Fruit fly (Drosophila melanogaster) whole organism, embryonic: Measurements from ENCODE around the gene mld.

Experiments
- Atf6 ChIP-seq: fragments of 200-800 bp; sonication (Bioruptor generic); IDR thresholded peaks from 2 replicates; pipeline ENCODE4 v1.3.6; 2022; ENCODE audit warnings: missing biosample characterization, missing genetic modification characterization
- Bgb ChIP-seq: fragments of 200-800 bp; sonication (Bioruptor generic); IDR thresholded peaks from 2 replicates; pipeline ENCODE4 v1.3.6; 2022; ENCODE audit warnings: missing biosample characterization, missing genetic modification characterization; ENCODE audit not compliant: partially characterized antibody
- CG10267 ChIP-seq: fragments of 200-800 bp; sonication (Bioruptor generic); optimal IDR thresholded peaks from 2 replicates; lab custom pipeline; 2018; ENCODE audit warnings: missing biosample characterization, mild to moderate bottlenecking, missing genetic modification characterization, moderate library complexity
- CG10565 ChIP-seq: fragments of 200-800 bp; sonication (Bioruptor generic); optimal IDR thresholded peaks from 3 replicates; lab custom pipeline; 2016; ENCODE audit warnings: missing biosample characterization, mild to moderate bottlenecking, missing genetic modification characterization
- CG10979 ChIP-seq: fragments of 200-800 bp; sonication (Bioruptor generic); optimal IDR thresholded peaks from 2 replicates; lab custom pipeline; 2018; ENCODE audit warnings: missing biosample characterization, mild to moderate bottlenecking, missing genetic modification characterization, moderate library complexity
- CG11695 ChIP-seq: fragments of 200-800 bp; sonication (Bioruptor generic); IDR thresholded peaks from 3 replicates; pipeline ENCODE4 v1.3.6; 2022; ENCODE audit warnings: missing biosample characterization, missing genetic modification characterization
- CG12299 ChIP-seq: fragments of 200-800 bp; sonication (Bioruptor generic); optimal IDR thresholded peaks from 2 replicates; lab custom pipeline; 2018; ENCODE audit warnings: missing biosample characterization, mild to moderate bottlenecking, missing genetic modification characterization
- CG12659 ChIP-seq: fragments of 200-800 bp; sonication (Bioruptor generic); optimal IDR thresholded peaks from 3 replicates; lab custom pipeline; 2017; ENCODE audit warnings: mild to moderate bottlenecking, missing biosample characterization, missing genetic modification reagents, missing genetic modification characterization
- CG15269 ChIP-seq: fragments of 200-800 bp; sonication (Bioruptor generic); optimal IDR thresholded peaks from 2 replicates; lab custom pipeline; 2018; ENCODE audit warnings: missing biosample characterization, mild to moderate bottlenecking, missing genetic modification characterization, moderate library complexity
- CG1603 ChIP-seq: fragments of 200-800 bp; sonication (Bioruptor generic); optimal IDR thresholded peaks from 2 replicates; lab custom pipeline; 2019; ENCODE audit warnings: missing biosample characterization, mild to moderate bottlenecking, missing genetic modification characterization, moderate library complexity
- CG1647 ChIP-seq: fragments of 200-800 bp; sonication (Bioruptor generic); optimal IDR thresholded peaks from 3 replicates; lab custom pipeline; 2016; ENCODE audit warnings: missing biosample characterization, missing genetic modification characterization
- CG16813 ChIP-seq: fragments of 200-800 bp; sonication (Bioruptor generic); IDR thresholded peaks from 3 replicates; pipeline ENCODE4 v1.3.6; 2022; ENCODE audit warnings: missing biosample characterization, missing genetic modification characterization; ENCODE audit not compliant: partially characterized antibody
- CG17359 ChIP-seq: fragments of 200-800 bp; sonication (Bioruptor generic); optimal IDR thresholded peaks from 3 replicates; lab custom pipeline; 2018; ENCODE audit warnings: missing biosample characterization, mild to moderate bottlenecking, missing genetic modification characterization, moderate library complexity
- CG17385 ChIP-seq: fragments of 200-800 bp; sonication (Bioruptor generic); optimal IDR thresholded peaks from 3 replicates; lab custom pipeline; 2018; ENCODE audit warnings: missing biosample characterization, mild to moderate bottlenecking, missing genetic modification characterization
- CG17802 ChIP-seq: fragments of 200-800 bp; sonication (Bioruptor generic); optimal IDR thresholded peaks from 2 replicates; lab custom pipeline; 2018; ENCODE audit warnings: missing biosample characterization, mild to moderate bottlenecking, missing genetic modification characterization, moderate library complexity
- CG2120 ChIP-seq: fragments of 200-800 bp; sonication (Bioruptor generic); optimal IDR thresholded peaks from 3 replicates; lab custom pipeline; 2016; ENCODE audit warnings: missing biosample characterization, missing genetic modification characterization
- CG2712 ChIP-seq: fragments of 200-800 bp; optimal IDR thresholded peaks from 3 replicates; lab custom pipeline; 2019; ENCODE audit warnings: missing biosample characterization, mild to moderate bottlenecking, missing genetic modification characterization, moderate library complexity
- CG3163 ChIP-seq: fragments of 200-800 bp; sonication (Bioruptor generic); optimal IDR thresholded peaks from 3 replicates; lab custom pipeline; 2016; ENCODE audit warnings: missing biosample characterization, missing genetic modification characterization
- CG32767 ChIP-seq: fragments of 200-800 bp; sonication (Bioruptor generic); IDR thresholded peaks from 2 replicates; pipeline ENCODE4 v1.3.6; 2022; ENCODE audit warnings: missing biosample characterization, missing genetic modification characterization
- CG5245 ChIP-seq: fragments of 200-800 bp; sonication (Bioruptor generic); optimal IDR thresholded peaks from 3 replicates; lab custom pipeline; 2016; ENCODE audit warnings: missing biosample characterization, missing genetic modification characterization
- CG6791 ChIP-seq: fragments of 200-800 bp; sonication (Bioruptor generic); IDR thresholded peaks from 3 replicates; pipeline ENCODE4 v1.3.6; 2022; ENCODE audit warnings: missing biosample characterization, missing genetic modification characterization; ENCODE audit not compliant: partially characterized antibody
- CG8924 ChIP-seq: fragments of 200-800 bp; optimal IDR thresholded peaks from 3 replicates; lab custom pipeline; 2019; ENCODE audit warnings: missing biosample characterization, mild to moderate bottlenecking, missing genetic modification characterization, moderate library complexity
- CG8944 ChIP-seq: fragments of 200-800 bp; sonication (Bioruptor generic); optimal IDR thresholded peaks from 3 replicates; lab custom pipeline; 2016; ENCODE audit warnings: missing biosample characterization, missing genetic modification characterization
- CkIIα-i1 ChIP-seq: fragments of 200-800 bp; sonication (Bioruptor generic); IDR thresholded peaks from 2 replicates; pipeline ENCODE4 v1.3.6; 2022; ENCODE audit warnings: missing biosample characterization, missing genetic modification characterization
- D19B ChIP-seq: fragments of 200-800 bp; sonication (Bioruptor generic); optimal IDR thresholded peaks from 2 replicates; lab custom pipeline; 2017; ENCODE audit warnings: missing biosample characterization, mild to moderate bottlenecking, missing genetic modification characterization
- Ets65A ChIP-seq: fragments of 200-800 bp; sonication (Bioruptor generic); peaks from one replicate; lab custom pipeline; 2016; ENCODE audit warnings: missing biosample characterization, missing genetic modification characterization
- Fer1 ChIP-seq: fragments of 200-800 bp; sonication (Bioruptor generic); optimal IDR thresholded peaks from 2 replicates; lab custom pipeline; 2017; ENCODE audit warnings: missing biosample characterization, mild to moderate bottlenecking, missing genetic modification characterization
- Hmx ChIP-seq: fragments of 200-800 bp; sonication (Bioruptor generic); optimal IDR thresholded peaks from 2 replicates; lab custom pipeline; 2016; ENCODE audit warnings: missing biosample characterization, missing genetic modification characterization
- Myb ChIP-seq: fragments of 200-800 bp; sonication (Bioruptor generic); optimal IDR thresholded peaks from 2 replicates; lab custom pipeline; 2016; ENCODE audit warnings: missing biosample characterization, missing genetic modification characterization
- NC2β ChIP-seq: fragments of 200-800 bp; sonication (Bioruptor generic); optimal IDR thresholded peaks from 2 replicates; lab custom pipeline; 2016; ENCODE audit warnings: missing biosample characterization, missing genetic modification characterization
- Ptx1 ChIP-seq: fragments of 200-800 bp; sonication (Bioruptor generic); IDR thresholded peaks from 2 replicates; pipeline ENCODE4 v1.3.6; 2022; ENCODE audit warnings: missing biosample characterization, missing genetic modification characterization
- Tbp ChIP-seq: fragments of >200 bp; optimal IDR thresholded peaks from 2 replicates; lab custom pipeline; 2018; ENCODE audit warnings: missing biosample characterization, missing genetic modification characterization
- crc ChIP-seq: fragments of 200-800 bp; sonication (Bioruptor generic); optimal IDR thresholded peaks from 2 replicates; lab custom pipeline; 2016; ENCODE audit warnings: missing biosample characterization, missing genetic modification characterization
- cwo ChIP-seq: fragments of 200-800 bp; sonication (Bioruptor generic); optimal IDR thresholded peaks from 3 replicates; lab custom pipeline; 2017; ENCODE audit warnings: missing biosample characterization, missing genetic modification characterization, mild to moderate bottlenecking, moderate library complexity, missing genetic modification reagents
- danr ChIP-seq: fragments of 200-800 bp; sonication (Bioruptor generic); IDR thresholded peaks from 2 replicates; pipeline ENCODE4 v1.3.6; 2022; ENCODE audit warnings: missing biosample characterization, missing genetic modification characterization
- dmrt11E ChIP-seq: fragments of 200-800 bp; sonication (Bioruptor generic); optimal IDR thresholded peaks from 3 replicates; lab custom pipeline; 2018; ENCODE audit warnings: missing biosample characterization, mild to moderate bottlenecking, missing genetic modification characterization, moderate library complexity
- ewg ChIP-seq: fragments of 200-800 bp; sonication (Bioruptor generic); optimal IDR thresholded peaks from 3 replicates; lab custom pipeline; 2017; ENCODE audit warnings: mild to moderate bottlenecking, missing biosample characterization, missing genetic modification reagents, missing genetic modification characterization
- gfzf ChIP-seq: fragments of 200-800 bp; sonication (Bioruptor generic); optimal IDR thresholded peaks from 2 replicates; lab custom pipeline; 2016; ENCODE audit warnings: missing biosample characterization, mild to moderate bottlenecking, missing genetic modification characterization, moderate library complexity
- gsb-n ChIP-seq: fragments of 200-800 bp; sonication (Bioruptor generic); optimal IDR thresholded peaks from 3 replicates; lab custom pipeline; 2018; ENCODE audit warnings: missing biosample characterization, mild to moderate bottlenecking, missing genetic modification characterization
- her ChIP-seq: fragments of 200-800 bp; sonication (Bioruptor generic); optimal IDR thresholded peaks from 2 replicates; lab custom pipeline; 2016; ENCODE audit warnings: missing biosample characterization, missing genetic modification characterization
- jing ChIP-seq: fragments of 200-800 bp; sonication (Bioruptor generic); optimal IDR thresholded peaks from 2 replicates; lab custom pipeline; 2018; ENCODE audit warnings: missing biosample characterization, mild to moderate bottlenecking, missing genetic modification characterization
- phol ChIP-seq: fragments of 200-800 bp; sonication (Bioruptor generic); optimal IDR thresholded peaks from 3 replicates; lab custom pipeline; 2018; ENCODE audit warnings: missing biosample characterization, mild to moderate bottlenecking, missing genetic modification characterization, moderate library complexity
- prd ChIP-seq, 3 experiments: fragments of >200 bp in 2 of 3; fragments of 200-800 bp in 1 of 3; sonication (Bioruptor generic) in 1 of 3; optimal IDR thresholded peaks in 2 of 3; IDR thresholded peaks in 1 of 3; 2 replicates in 2 of 3; 3 replicates in 1 of 3; pipeline versions ENCODE4 v1.3.6 to Lab custom; 2017 to 2022; ENCODE audit warnings: missing biosample characterization in 1 of 3, missing genetic modification characterization in 1 of 3
- psq ChIP-seq: fragments of 200-800 bp; sonication (Bioruptor generic); optimal IDR thresholded peaks from 2 replicates; lab custom pipeline; 2017; ENCODE audit warnings: missing biosample characterization, missing genetic modification characterization
- sna ChIP-seq: fragments of 200-800 bp; sonication (Bioruptor generic); IDR thresholded peaks from 2 replicates; pipeline ENCODE4 v1.3.6; 2022; ENCODE audit warnings: missing biosample characterization, missing genetic modification characterization; ENCODE audit not compliant: partially characterized antibody
- tio ChIP-seq: fragments of 200-800 bp; sonication (Bioruptor generic); optimal IDR thresholded peaks from 2 replicates; lab custom pipeline; 2017; ENCODE audit warnings: missing biosample characterization, missing genetic modification characterization, inconsistent platforms
- trh ChIP-seq: fragments of 200-800 bp; sonication (Bioruptor generic); optimal IDR thresholded peaks from 2 replicates; lab custom pipeline; 2016; ENCODE audit warnings: missing biosample characterization, missing genetic modification characterization
- ttk ChIP-seq: fragments of 200-800 bp; sonication (Bioruptor generic); IDR thresholded peaks from 2 replicates; pipeline ENCODE4 v2.1.2; 2022; ENCODE audit warnings: missing biosample characterization, missing genetic modification characterization
- twi ChIP-seq: fragments of 200-800 bp; optimal IDR thresholded peaks from 2 replicates; lab custom pipeline; 2019; ENCODE audit warnings: missing biosample characterization, mild to moderate bottlenecking, missing genetic modification characterization, moderate library complexity
- unpg ChIP-seq: fragments of 200-800 bp; sonication (Bioruptor generic); optimal IDR thresholded peaks from 3 replicates; lab custom pipeline; 2018; ENCODE audit warnings: missing biosample characterization, mild to moderate bottlenecking, missing genetic modification characterization, moderate library complexity
- z ChIP-seq: fragments of 200-800 bp; sonication (Bioruptor generic); IDR thresholded peaks from 3 replicates; pipeline ENCODE4 v1.3.6; 2022; ENCODE audit warnings: missing biosample characterization, missing genetic modification characterization

Gene mld

DNA sequence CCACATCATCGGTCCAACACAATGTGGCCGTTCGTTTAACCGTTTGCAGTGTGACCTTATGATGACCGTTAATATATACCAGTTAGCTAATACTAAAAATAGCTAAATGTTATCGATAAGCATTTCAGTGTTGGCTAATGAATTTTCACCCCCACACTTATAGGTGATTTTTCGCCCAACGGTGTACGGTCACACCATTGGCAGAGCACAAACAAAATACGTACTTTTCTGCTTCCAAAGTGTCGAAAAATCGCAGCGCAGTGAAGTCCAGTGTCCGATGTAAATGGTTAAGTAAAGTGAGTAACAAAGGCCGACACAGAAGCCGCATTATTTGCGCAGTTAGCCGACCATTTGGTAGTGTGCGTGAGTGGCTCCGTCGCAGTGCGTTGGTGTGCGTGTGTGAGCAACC, 40.1 kb downstream of the mld start, which contains the start of the genes Syx18 and atl (continued):
- TF ChIP-seq Ptx1 (GFP tag; lab: Robert Waterston, UW) (no peak), psq (GFP tag; lab: Kevin White, UChicago) (no peak), NC2β (peak; percentile 60), gfzf (GFP tag; lab: Kevin White, UChicago) (peak; percentile 99), CG2120 (GFP tag; lab: Kevin White, UChicago) (peak; percentile 28), CG2712 (tag; lab: Kevin White, UChicago) (peak; percentile 49), z (GFP tag; lab: Robert Waterston, UW) (no peak), CG6791 (no peak), danr (no peak), CG8944 (GFP tag; lab: Kevin White, UChicago) (no peak), CG12299 (peak; percentile 51), CG17359 (tag; lab: Kevin White, UChicago) (no peak), crc (GFP tag; lab: Kevin White, UChicago) (no peak), Tbp (no peak), twi (no peak), gsb-n (no peak), CG1647 (peak; percentile 12), sna (GFP tag; lab: Robert Waterston, UW) (peak; percentile 54), CG10979 (no peak), jing (GFP tag; lab: Kevin White, UChicago) (no peak), trh (GFP tag; lab: Kevin White, UChicago) (no peak), Bgb (peak; percentile 32; the same call in 1 of the 2 replicates), CG17385 (GFP tag; lab: Kevin White, UChicago) (no peak), CG10565 (no peak), her (no peak), ttk (GFP tag; lab: Robert Waterston, UW) (no peak), CG3163 (GFP tag; lab: Kevin White, UChicago) (no peak), CG1603 (peak; percentile 90), unpg (peak; percentile 37), CG32767 (no peak), Fer1 (GFP tag; lab: Kevin White, UChicago) (peak; percentile 64), cwo (GFP tag; lab: Kevin White, UChicago) (no peak), CG10267 (tag; lab: Kevin White, UChicago) (peak; percentile 98), CG15269 (tag; lab: Kevin White, UChicago) (no peak), Hmx (GFP tag; lab: Kevin White, UChicago) (no peak), prd (optimal IDR thresholded peaks at IDR 0.05; lab: Kevin White, UChicago) (no peak), prd (GFP tag; IDR thresholded peaks at IDR 0.05; lab: Robert Waterston, UW) (no peak), CG17802 (tag; lab: Kevin White, UChicago) (no peak), tio (GFP tag; lab: Kevin White, UChicago) (no peak), CkIIα-i1 (GFP tag; lab: Robert Waterston, UW) (no peak), phol (tag; lab: Kevin White, UChicago) (peak; percentile 47), CG16813 (GFP tag; lab: Robert Waterston, UW) (no peak), Ets65A (peak; percentile 90), dmrt11E (tag; lab: Kevin White, UChicago) (no peak), CG8924 (tag; lab: Kevin White, UChicago) (peak; percentile 69), CG12659 (GFP tag; lab: Kevin White, UChicago) (peak; percentile 88), Myb (GFP tag; lab: Kevin White, UChicago) (peak; percentile 92), CG11695 (GFP tag; lab: Robert Waterston, UW) (no peak), ewg (peak; percentile 50), CG5245 (GFP tag; lab: Kevin White, UChicago) (no peak), D19B (GFP tag; lab: Kevin White, UChicago) (no peak), Atf6 (no peak)
